Fruit fly (Drosophila melanogaster): Measurements from ENCODE around the gene LKRSDH.

LKRSDH gene

DNA sequence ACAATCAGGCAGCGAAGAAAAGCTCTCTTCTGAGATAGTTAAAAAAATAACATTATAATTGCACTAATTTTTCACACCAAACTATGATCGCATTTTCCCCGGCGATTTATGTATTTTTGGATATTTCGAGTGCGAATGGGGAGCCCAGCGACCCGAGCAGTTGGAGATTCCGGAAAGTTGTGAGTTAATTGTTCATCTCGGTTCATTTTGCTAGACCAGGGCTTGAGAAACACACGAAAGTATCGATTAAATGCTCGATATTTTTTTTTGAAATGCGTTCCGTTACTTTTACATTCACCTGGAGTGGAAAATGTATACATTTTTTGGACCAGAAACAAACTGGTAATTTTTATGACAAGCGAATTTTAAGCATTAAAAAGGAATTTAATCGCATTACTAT lies 14.8 kb upstream of the LKRSDH start, which contains the start of gene Cdc14 (continued):
- TF ChIP-seq CG34422 (GFP tag; IDR thresholded peaks at IDR 0.05) (peak; percentile 47; the same call in 1 of the 3 replicates), CG6765 (GFP tag; optimal IDR thresholded peaks at IDR 0.05) (peak; percentile 25), CG17328 (GFP tag; IDR thresholded peaks at IDR 0.05) (no peak), CG3407 (GFP tag; optimal IDR thresholded peaks at IDR 0.05) (no peak), MBD-R2 (GFP tag; IDR thresholded peaks at IDR 0.05) (peak; percentile 7; the same call in 1 of the 2 replicates), cwo (GFP tag; optimal IDR thresholded peaks at IDR 0.05) (no peak), CG17385 (GFP tag; optimal IDR thresholded peaks at IDR 0.05) (peak; percentile 25), slou (GFP tag; optimal IDR thresholded peaks at IDR 0.05) (no peak), CG6175 (GFP tag; IDR thresholded peaks at IDR 0.05) (no peak), Scr (GFP tag; IDR thresholded peaks at IDR 0.05; ENCODE audit: partially characterized antibody) (peak; percentile 45), pum (GFP tag; optimal IDR thresholded peaks at IDR 0.05) (no peak), CG17186 (GFP tag; optimal IDR thresholded peaks at IDR 0.05) (peak; percentile 18), CG9817 (tag; optimal IDR thresholded peaks at IDR 0.05) (no peak), CG13296 (GFP tag; optimal IDR thresholded peaks at IDR 0.05) (peak; percentile 46), CG1602 (GFP tag; optimal IDR thresholded peaks at IDR 0.05) (no peak), Gsc (GFP tag; IDR thresholded peaks at IDR 0.05) (no peak), CG10321 (GFP tag; IDR thresholded peaks at IDR 0.05) (no peak), CG8924 (tag; optimal IDR thresholded peaks at IDR 0.05) (peak; percentile 16), Gug (GFP tag; IDR thresholded peaks at IDR 0.05) (no peak), bigmax (GFP tag; optimal IDR thresholded peaks at IDR 0.05) (no peak), pho (GFP tag; optimal IDR thresholded peaks at IDR 0.05) (no peak), H15 (GFP tag; IDR thresholded peaks at IDR 0.05) (no peak), chinmo (GFP tag; IDR thresholded peaks at IDR 0.05; ENCODE audit: partially characterized antibody) (peak; percentile 77; the same call in 2 of the 4 replicates), Hsf (GFP tag; optimal IDR thresholded peaks at IDR 0.05) (no peak), abd-A (tag; optimal IDR thresholded peaks at IDR 0.05) (peak; percentile 52), CG4282 (GFP tag; optimal IDR thresholded peaks at IDR 0.05) (no peak), Bteb2 (GFP tag; optimal IDR thresholded peaks at IDR 0.05) (no peak), HLH3B (GFP tag; IDR thresholded peaks at IDR 0.05) (no peak), B-H2 (GFP tag; optimal IDR thresholded peaks at IDR 0.05) (no peak), CG1024 (GFP tag; IDR thresholded peaks at IDR 0.05) (no peak), BEAF-32 (GFP tag; optimal IDR thresholded peaks at IDR 0.05) (peak; percentile 69), Oli (tag; optimal IDR thresholded peaks at IDR 0.05) (no peak), sens (GFP tag) (peak; percentile 61), CG9215 (GFP tag; IDR thresholded peaks at IDR 0.05) (no peak), CG12236 (GFP tag; optimal IDR thresholded peaks at IDR 0.05) (peak; percentile 57), Camta (GFP tag; optimal IDR thresholded peaks at IDR 0.05) (no peak), kay (GFP tag; optimal IDR thresholded peaks at IDR 0.05) (no peak), z (GFP tag; IDR thresholded peaks at IDR 0.05) (peak; percentile 57; the same call in 2 of the 3 replicates), prd (optimal IDR thresholded peaks at IDR 0.05) (no peak), prd (GFP tag; IDR thresholded peaks at IDR 0.05) (no peak), gce (GFP tag; IDR thresholded peaks at IDR 0.05) (no peak), CG33213 (GFP tag; optimal IDR thresholded peaks at IDR 0.05) (no peak), nerfin-2 (GFP tag; IDR thresholded peaks at IDR 0.05; ENCODE audit: partially characterized antibody) (peak; percentile 54), sim (GFP tag; IDR thresholded peaks at IDR 0.05) (no peak), Poxn (GFP tag; IDR thresholded peaks at IDR 0.05) (no peak), CG12659 (GFP tag; optimal IDR thresholded peaks at IDR 0.05) (peak; percentile 3), mld (GFP tag; IDR thresholded peaks at IDR 0.05; ENCODE audit: partially characterized antibody) (no peak), CG2199 (GFP tag; IDR thresholded peaks at IDR 0.05) (no peak), ems (GFP tag; optimal IDR thresholded peaks at IDR 0.05) (no peak), CG8944 (GFP tag; optimal IDR thresholded peaks at IDR 0.05) (no peak), usp (GFP tag; optimal IDR thresholded peaks at IDR 0.05) (no peak), Sin3A (optimal IDR thresholded peaks at IDR 0.05) (no peak), h (optimal IDR thresholded peaks at IDR 0.05) (no peak), jing (GFP tag; optimal IDR thresholded peaks at IDR 0.05) (no peak)
